Fruit fly (Drosophila melanogaster) whole organism, embryonic: ENCODE measurements around the gene CG15515.

Experiments
- Ada2b ChIP-seq: fragments of 200-800 bp; sonication (Bioruptor generic); IDR thresholded peaks from 2 replicates; pipeline ENCODE4 v1.3.6; 2022; ENCODE audit warnings: missing biosample characterization, missing genetic modification characterization
- Adf1 ChIP-seq: fragments of 200-800 bp; sonication (Bioruptor generic); IDR thresholded peaks from 2 replicates; pipeline ENCODE4 v1.3.6; 2022; ENCODE audit warnings: missing biosample characterization, missing genetic modification characterization
- B-H1 ChIP-seq: fragments of 200-800 bp; sonication (Bioruptor generic); IDR thresholded peaks from 3 replicates; pipeline ENCODE4 v1.3.6; 2022; ENCODE audit warnings: missing biosample characterization, missing genetic modification characterization
- BEAF-32 ChIP-seq: fragments of 200-800 bp; sonication (Bioruptor generic); optimal IDR thresholded peaks from 3 replicates; lab custom pipeline; 2017; ENCODE audit warnings: missing biosample characterization, missing genetic modification characterization, mild to moderate bottlenecking, moderate library complexity, missing genetic modification reagents
- CG11456 ChIP-seq: fragments of 200-800 bp; sonication (Bioruptor generic); IDR thresholded peaks from 3 replicates; pipeline ENCODE4 v1.3.6; 2022; ENCODE audit warnings: missing biosample characterization, missing genetic modification characterization
- CG11695 ChIP-seq: fragments of 200-800 bp; sonication (Bioruptor generic); IDR thresholded peaks from 3 replicates; pipeline ENCODE4 v1.3.6; 2022; ENCODE audit warnings: missing biosample characterization, missing genetic modification characterization
- CG11723 ChIP-seq: fragments of 200-800 bp; sonication (Bioruptor generic); optimal IDR thresholded peaks from 2 replicates; lab custom pipeline; 2017; ENCODE audit warnings: missing biosample characterization, mild to moderate bottlenecking, missing genetic modification characterization
- CG12071 ChIP-seq: fragments of 200-800 bp; sonication (Bioruptor generic); optimal IDR thresholded peaks from 3 replicates; lab custom pipeline; 2018; ENCODE audit warnings: missing biosample characterization, mild to moderate bottlenecking, missing genetic modification characterization
- CG13296 ChIP-seq: fragments of 200-800 bp; sonication (Bioruptor generic); optimal IDR thresholded peaks from 3 replicates; lab custom pipeline; 2018; ENCODE audit warnings: missing biosample characterization, mild to moderate bottlenecking, missing genetic modification characterization
- CG15514 ChIP-seq: fragments of 200-800 bp; sonication (Bioruptor generic); optimal IDR thresholded peaks from 3 replicates; lab custom pipeline; 2017; ENCODE audit warnings: missing biosample characterization, missing genetic modification characterization, mild to moderate bottlenecking, moderate library complexity, missing genetic modification reagents
- CG15601 ChIP-seq: fragments of 200-800 bp; sonication (Bioruptor generic); optimal IDR thresholded peaks from 3 replicates; lab custom pipeline; 2019; ENCODE audit warnings: missing biosample characterization, mild to moderate bottlenecking, missing genetic modification characterization, moderate library complexity
- CG15696 ChIP-seq: fragments of 200-800 bp; sonication (Bioruptor generic); optimal IDR thresholded peaks from 2 replicates; lab custom pipeline; 2019; ENCODE audit warnings: missing biosample characterization, mild to moderate bottlenecking, missing genetic modification characterization, moderate library complexity
- CG16779 ChIP-seq: fragments of 200-800 bp; sonication (Bioruptor generic); IDR thresholded peaks from 2 replicates; pipeline ENCODE4 v1.3.6; 2022; ENCODE audit warnings: missing biosample characterization, missing genetic modification characterization
- CG17186 ChIP-seq: fragments of 200-800 bp; sonication (Bioruptor generic); optimal IDR thresholded peaks from 3 replicates; lab custom pipeline; 2017; ENCODE audit warnings: missing biosample characterization, missing genetic modification reagents, missing genetic modification characterization
- CG17568 ChIP-seq: fragments of 200-800 bp; sonication (Bioruptor generic); optimal IDR thresholded peaks from 2 replicates; lab custom pipeline; 2018; ENCODE audit warnings: missing biosample characterization, mild to moderate bottlenecking, missing genetic modification characterization, moderate library complexity
- CG18619 ChIP-seq: fragments of 200-800 bp; sonication (Bioruptor generic); optimal IDR thresholded peaks from 3 replicates; lab custom pipeline; 2017; ENCODE audit warnings: missing biosample characterization, mild to moderate bottlenecking, missing genetic modification characterization
- CG18764 ChIP-seq: fragments of 200-800 bp; sonication (Bioruptor generic); optimal IDR thresholded peaks from 3 replicates; lab custom pipeline; 2016; ENCODE audit warnings: missing biosample characterization, missing genetic modification characterization
- CG2120 ChIP-seq: fragments of 200-800 bp; sonication (Bioruptor generic); optimal IDR thresholded peaks from 3 replicates; lab custom pipeline; 2016; ENCODE audit warnings: missing biosample characterization, missing genetic modification characterization
- CG32532 ChIP-seq: fragments of 200-800 bp; sonication (Bioruptor generic); IDR thresholded peaks from 2 replicates; pipeline ENCODE4 v1.3.6; 2022; ENCODE audit warnings: missing biosample characterization, missing genetic modification characterization
- CG33213 ChIP-seq: fragments of 200-800 bp; sonication (Bioruptor generic); optimal IDR thresholded peaks from 3 replicates; lab custom pipeline; 2016; ENCODE audit warnings: missing biosample characterization, missing genetic modification characterization
- CG34422 ChIP-seq: fragments of 200-800 bp; sonication (Bioruptor generic); IDR thresholded peaks from 3 replicates; pipeline ENCODE4 v1.3.6; 2022; ENCODE audit warnings: missing biosample characterization, missing genetic modification characterization
- CG4707 ChIP-seq: fragments of 200-800 bp; sonication (Bioruptor generic); optimal IDR thresholded peaks from 2 replicates; lab custom pipeline; 2018; ENCODE audit warnings: missing biosample characterization, mild to moderate bottlenecking, missing genetic modification characterization, moderate library complexity
- CG7271 ChIP-seq: fragments of 200-800 bp; sonication (Bioruptor generic); optimal IDR thresholded peaks from 2 replicates; lab custom pipeline; 2018; ENCODE audit warnings: missing biosample characterization, mild to moderate bottlenecking, missing genetic modification characterization, moderate library complexity
- CG7556 ChIP-seq: fragments of 200-800 bp; sonication (Bioruptor generic); optimal IDR thresholded peaks from 2 replicates; lab custom pipeline; 2017; ENCODE audit warnings: missing biosample characterization, mild to moderate bottlenecking, missing genetic modification characterization
- CG7839 ChIP-seq: fragments of 200-800 bp; sonication (Bioruptor generic); optimal IDR thresholded peaks from 3 replicates; lab custom pipeline; 2018; ENCODE audit warnings: missing biosample characterization, mild to moderate bottlenecking, missing genetic modification characterization, moderate library complexity
- CG8924 ChIP-seq: fragments of 200-800 bp; optimal IDR thresholded peaks from 3 replicates; lab custom pipeline; 2019; ENCODE audit warnings: missing biosample characterization, mild to moderate bottlenecking, missing genetic modification characterization, moderate library complexity
- CG9932 ChIP-seq: fragments of 200-800 bp; sonication (Bioruptor generic); IDR thresholded peaks from 2 replicates; pipeline ENCODE4 v1.3.6; 2022; ENCODE audit warnings: missing biosample characterization, missing genetic modification characterization
- CTCF ChIP-seq: fragments of 200-800 bp; sonication (Bioruptor generic); optimal IDR thresholded peaks from 2 replicates; lab custom pipeline; 2017; ENCODE audit warnings: missing biosample characterization, mild to moderate bottlenecking, missing genetic modification characterization, moderate library complexity
- Camta ChIP-seq: fragments of 200-800 bp; sonication (Bioruptor generic); optimal IDR thresholded peaks from 2 replicates; lab custom pipeline; 2016; ENCODE audit warnings: missing biosample characterization, missing genetic modification characterization
- D19A ChIP-seq: fragments of 200-800 bp; optimal IDR thresholded peaks from 3 replicates; lab custom pipeline; 2019; ENCODE audit warnings: missing biosample characterization, mild to moderate bottlenecking, missing genetic modification characterization, moderate library complexity
- Ets97D ChIP-seq: fragments of 200-800 bp; sonication (Bioruptor generic); optimal IDR thresholded peaks from 3 replicates; lab custom pipeline; 2016; ENCODE audit warnings: missing biosample characterization, missing genetic modification characterization
- Hr51 ChIP-seq, 2 experiments: fragments of 200-800 bp; sonication (Bioruptor generic); optimal IDR thresholded peaks; 2 replicates in 1 of 2; 3 replicates in 1 of 2; lab custom pipeline; 2016 to 2018; ENCODE audit warnings: missing biosample characterization in 2 of 2, missing genetic modification characterization in 2 of 2, mild to moderate bottlenecking in 1 of 2, moderate library complexity in 1 of 2
- Lhr ChIP-seq: fragments of 200-800 bp; sonication (Bioruptor generic); optimal IDR thresholded peaks from 3 replicates; lab custom pipeline; 2017; ENCODE audit warnings: mild to moderate bottlenecking, missing biosample characterization, missing genetic modification reagents, missing genetic modification characterization
- Oaz ChIP-seq: fragments of 200-800 bp; sonication (Bioruptor generic); IDR thresholded peaks from 2 replicates; pipeline ENCODE4 v1.3.6; 2022; ENCODE audit warnings: missing biosample characterization, missing genetic modification characterization
- Six4 ChIP-seq: fragments of 200-800 bp; sonication (Bioruptor generic); optimal IDR thresholded peaks from 2 replicates; lab custom pipeline; 2016; ENCODE audit warnings: missing biosample characterization, missing genetic modification characterization
- Tbp ChIP-seq: fragments of >200 bp; optimal IDR thresholded peaks from 2 replicates; lab custom pipeline; 2018; ENCODE audit warnings: missing biosample characterization, missing genetic modification characterization
- Trl ChIP-seq, 3 experiments: fragments of >200 bp in 2 of 3; fragments of 200-800 bp in 1 of 3; sonication (Bioruptor generic) in 1 of 3; optimal IDR thresholded peaks; 2 replicates in 1 of 3; 3 replicates in 2 of 3; lab custom pipeline; 2016 to 2017; ENCODE audit warnings: missing biosample characterization in 1 of 3, missing genetic modification characterization in 1 of 3
- Xrp1 ChIP-seq: fragments of 200-800 bp; sonication (Bioruptor generic); IDR thresholded peaks from 2 replicates; pipeline ENCODE4 v1.3.6; 2022; ENCODE audit warnings: missing biosample characterization, missing genetic modification characterization
- da ChIP-seq: fragments of 200-800 bp; sonication (Bioruptor generic); optimal IDR thresholded peaks from 2 replicates; lab custom pipeline; 2016; ENCODE audit warnings: missing biosample characterization, missing genetic modification characterization
- dpn ChIP-seq, 2 experiments: fragments of 200-800 bp; sonication (Bioruptor generic); optimal IDR thresholded peaks; 3 replicates each; lab custom pipeline; 2016; ENCODE audit warnings: missing biosample characterization in 2 of 2, missing genetic modification characterization in 2 of 2
- fd64A ChIP-seq: fragments of 200-800 bp; sonication (Bioruptor generic); optimal IDR thresholded peaks from 3 replicates; lab custom pipeline; 2018; ENCODE audit warnings: missing biosample characterization, mild to moderate bottlenecking, missing genetic modification characterization
- ken ChIP-seq: fragments of 200-800 bp; sonication (Bioruptor generic); IDR thresholded peaks from 3 replicates; pipeline ENCODE4 v1.3.6; 2022; ENCODE audit warnings: missing biosample characterization, missing genetic modification characterization
- lab ChIP-seq: fragments of 200-800 bp; sonication (Bioruptor generic); optimal IDR thresholded peaks from 3 replicates; lab custom pipeline; 2017; ENCODE audit warnings: missing biosample characterization, missing genetic modification characterization, mild to moderate bottlenecking, moderate library complexity, missing genetic modification reagents
- nerfin-1 ChIP-seq: fragments of 200-800 bp; sonication (Bioruptor generic); optimal IDR thresholded peaks from 3 replicates; lab custom pipeline; 2019; ENCODE audit warnings: missing biosample characterization, mild to moderate bottlenecking, missing genetic modification characterization, moderate library complexity
- sisA ChIP-seq: fragments of 200-800 bp; sonication (Bioruptor generic); IDR thresholded peaks from 2 replicates; pipeline ENCODE4 v1.3.6; 2022; ENCODE audit warnings: missing biosample characterization, missing genetic modification characterization
- sqz ChIP-seq: fragments of 200-800 bp; sonication (Bioruptor generic); optimal IDR thresholded peaks from 3 replicates; lab custom pipeline; 2018; ENCODE audit warnings: missing biosample characterization, mild to moderate bottlenecking, missing genetic modification characterization
- twi ChIP-seq: fragments of 200-800 bp; optimal IDR thresholded peaks from 2 replicates; lab custom pipeline; 2019; ENCODE audit warnings: missing biosample characterization, mild to moderate bottlenecking, missing genetic modification characterization, moderate library complexity
- tx ChIP-seq: fragments of 200-800 bp; sonication (Bioruptor generic); optimal IDR thresholded peaks from 2 replicates; lab custom pipeline; 2016; ENCODE audit warnings: missing biosample characterization, missing genetic modification characterization

The CG15515 gene

dm6 chr3R:29861432-29862249 lies 43.6 kb upstream of the CG15515 start, which contains the start of the genes CG15514 and RpS8 (continued):
- TF ChIP-seq CG7271 (tag; lab: Kevin White, UChicago) (peak; percentile 2), fd64A (GFP tag; lab: Kevin White, UChicago) (peak; percentile 4), Ada2b (GFP tag; lab: Robert Waterston, UW) (no peak), CG7556 (GFP tag; lab: Kevin White, UChicago) (peak; percentile 60), CG17186 (peak; percentile 100), CG15514 (GFP tag; lab: Kevin White, UChicago) (no peak), Oaz (0 out of 2 replicates have a peak, but pooled peaks have one; percentile 47), CG15696 (peak; percentile 45), CG15601 (tag; lab: Kevin White, UChicago) (peak; percentile 71), ken (0 out of 3 replicates have a peak, but pooled peaks have one; percentile 38), CG17568 (GFP tag; lab: Kevin White, UChicago) (no peak), CG18619 (GFP tag; lab: Kevin White, UChicago) (peak; percentile 72), CG12071 (GFP tag; lab: Kevin White, UChicago) (peak; percentile 42), CG33213 (GFP tag; lab: Kevin White, UChicago) (no peak), nerfin-1 (tag; lab: Kevin White, UChicago) (peak; percentile 72), CG11695 (GFP tag; lab: Robert Waterston, UW) (0 out of 3 replicates have a peak, but pooled peaks have one; percentile 38), twi (tag; lab: Kevin White, UChicago) (peak; percentile 39), CG34422 (GFP tag; lab: Robert Waterston, UW) (peak; percentile 62; the same call in 1 of the 3 replicates), CG13296 (GFP tag; lab: Kevin White, UChicago) (peak; percentile 70), CG8924 (tag; lab: Kevin White, UChicago) (peak; percentile 81), lab (GFP tag; lab: Kevin White, UChicago) (peak; percentile 84), dpn (GFP tag; optimal IDR thresholded peaks at IDR 0.05; lab: Kevin White, UChicago) (peak; percentile 36 to 52), CG2120 (peak; percentile 43), CG9932 (GFP tag; lab: Robert Waterston, UW) (peak; percentile 65), tx (peak; percentile 7), Hr51 (GFP tag; optimal IDR thresholded peaks at IDR 0.05; lab: Kevin White, UChicago) (no peak), Six4 (GFP tag; lab: Kevin White, UChicago) (peak; percentile 26), Camta (peak; percentile 24), CG11723 (GFP tag; lab: Kevin White, UChicago) (peak; percentile 48), sisA (GFP tag; lab: Robert Waterston, UW) (peak; percentile 7; the same call in 1 of the 2 replicates), da (peak; percentile 41), Lhr (GFP tag; lab: Kevin White, UChicago) (peak; percentile 69), CG18764 (peak; percentile 18), B-H1 (GFP tag; lab: Robert Waterston, UW) (no peak), BEAF-32 (GFP tag; lab: Kevin White, UChicago) (peak; percentile 52), Trl (optimal IDR thresholded peaks at IDR 0.05; lab: Kevin White, UChicago) (no peak), Trl (GFP tag; optimal IDR thresholded peaks at IDR 0.05; lab: Kevin White, UChicago) (peak; percentile 41), Ets97D (GFP tag; lab: Kevin White, UChicago) (peak; percentile 97), Xrp1 (peak; percentile 47; the same call in 1 of the 2 replicates), CG11456 (peak; percentile 63; the same call in 1 of the 3 replicates), CG16779 (no peak), CTCF (GFP tag; lab: Kevin White, UChicago) (peak; percentile 3), sqz (GFP tag; lab: Kevin White, UChicago) (no peak), CG32532 (GFP tag; lab: Robert Waterston, UW) (peak; percentile 68), D19A (peak; percentile 66), Adf1 (no peak; the same call in 1 of the 2 replicates), CG4707 (GFP tag; lab: Kevin White, UChicago) (peak; percentile 34), CG7839 (tag; lab: Kevin White, UChicago) (peak; percentile 47), Tbp (GFP tag; lab: Kevin White, UChicago) (no peak)
